Worm (Caenorhabditis elegans): ENCODE results near the gene C30H6.12.

ce11 chrIV:17435228-17435627 lies 52.1 kb downstream of the C30H6.12 start:
- no peak for TF ChIP-seq zag-1 (tag; optimal IDR thresholded peaks at IDR 0.05)
- no peak for TF ChIP-seq mep-1 (tag; optimal IDR thresholded peaks at IDR 0.05)
- no peak for TF ChIP-seq aha-1 (tag; optimal IDR thresholded peaks at IDR 0.05)
- TF ChIP-seq nhr-11 (tag; optimal IDR thresholded peaks at IDR 0.05), result no peak
- no peak for TF ChIP-seq nhr-47 (tag; optimal IDR thresholded peaks at IDR 0.05)
